Fruit fly (Drosophila melanogaster) whole organism, embryonic: ENCODE results near the gene CG5160.

ENCODE experiments used
- CG1024 ChIP-seq: fragments of 200-800 bp; sonication (Bioruptor generic); IDR thresholded peaks from 2 replicates; pipeline ENCODE4 v1.3.6; 2022; ENCODE audit warnings: missing biosample characterization, missing genetic modification characterization
- CG12104 ChIP-seq: fragments of 200-800 bp; sonication (Bioruptor generic); optimal IDR thresholded peaks from 3 replicates; lab custom pipeline; 2016; ENCODE audit warnings: missing biosample characterization, missing genetic modification characterization
- CG12155 ChIP-seq: fragments of 200-800 bp; sonication (Bioruptor generic); optimal IDR thresholded peaks from 3 replicates; lab custom pipeline; 2016; ENCODE audit warnings: missing biosample characterization, missing genetic modification characterization
- CG13287 ChIP-seq: fragments of 200-800 bp; sonication (Bioruptor generic); IDR thresholded peaks from 2 replicates; pipeline ENCODE4 v1.3.6; 2022; ENCODE audit warnings: missing biosample characterization, missing genetic modification characterization; ENCODE audit not compliant: partially characterized antibody
- CG14014 ChIP-seq: fragments of 200-800 bp; sonication (Bioruptor generic); IDR thresholded peaks from 2 replicates; pipeline ENCODE4 v1.3.6; 2022; ENCODE audit warnings: missing biosample characterization, missing genetic modification characterization
- CG15479 ChIP-seq: fragments of 200-800 bp; sonication (Bioruptor generic); optimal IDR thresholded peaks from 3 replicates; lab custom pipeline; 2019; ENCODE audit warnings: missing biosample characterization, mild to moderate bottlenecking, missing genetic modification characterization, moderate library complexity
- CG15601 ChIP-seq: fragments of 200-800 bp; sonication (Bioruptor generic); optimal IDR thresholded peaks from 3 replicates; lab custom pipeline; 2019; ENCODE audit warnings: missing biosample characterization, mild to moderate bottlenecking, missing genetic modification characterization, moderate library complexity
- CG17328 ChIP-seq: fragments of 200-800 bp; sonication (Bioruptor generic); IDR thresholded peaks from 2 replicates; pipeline ENCODE4 v1.3.6; 2022; ENCODE audit warnings: missing biosample characterization, missing genetic modification characterization
- CG17829 ChIP-seq: fragments of 200-800 bp; optimal IDR thresholded peaks from 2 replicates; lab custom pipeline; 2019; ENCODE audit warnings: missing biosample characterization, mild to moderate bottlenecking, missing genetic modification characterization, moderate library complexity
- CG18599 ChIP-seq: fragments of 200-800 bp; sonication (Bioruptor generic); optimal IDR thresholded peaks from 3 replicates; lab custom pipeline; 2017; ENCODE audit warnings: missing biosample characterization, missing genetic modification characterization, mild to moderate bottlenecking, moderate library complexity, missing genetic modification reagents
- CG2678 ChIP-seq: fragments of 200-800 bp; sonication (Bioruptor generic); optimal IDR thresholded peaks from 3 replicates; lab custom pipeline; 2019; ENCODE audit warnings: missing biosample characterization, mild to moderate bottlenecking, missing genetic modification characterization, moderate library complexity
- CG42726 ChIP-seq: fragments of 200-800 bp; sonication (Bioruptor generic); IDR thresholded peaks from 2 replicates; pipeline ENCODE4 v1.3.6; 2022; ENCODE audit warnings: missing biosample characterization, missing genetic modification characterization; ENCODE audit not compliant: partially characterized antibody
- CG4820 ChIP-seq: fragments of 200-800 bp; sonication (Bioruptor generic); optimal IDR thresholded peaks from 3 replicates; lab custom pipeline; 2016; ENCODE audit warnings: missing biosample characterization, missing genetic modification characterization
- CG6683 ChIP-seq: fragments of 200-800 bp; sonication (Bioruptor generic); optimal IDR thresholded peaks from 2 replicates; lab custom pipeline; 2017; ENCODE audit warnings: missing biosample characterization, mild to moderate bottlenecking, missing genetic modification characterization, missing genetic modification reagents
- CG7839 ChIP-seq: fragments of 200-800 bp; sonication (Bioruptor generic); optimal IDR thresholded peaks from 3 replicates; lab custom pipeline; 2018; ENCODE audit warnings: missing biosample characterization, mild to moderate bottlenecking, missing genetic modification characterization, moderate library complexity
- CG9215 ChIP-seq: fragments of 200-800 bp; sonication (Bioruptor generic); IDR thresholded peaks from 2 replicates; pipeline ENCODE4 v1.3.6; 2022; ENCODE audit warnings: missing biosample characterization, missing genetic modification characterization
- CG9932 ChIP-seq: fragments of 200-800 bp; sonication (Bioruptor generic); IDR thresholded peaks from 2 replicates; pipeline ENCODE4 v1.3.6; 2022; ENCODE audit warnings: missing biosample characterization, missing genetic modification characterization
- D ChIP-seq, 2 experiments: fragments of 200-800 bp in 1 of 2; fragments of >200 bp in 1 of 2; sonication (Bioruptor generic) in 1 of 2; optimal IDR thresholded peaks; 2 replicates in 1 of 2; 3 replicates in 1 of 2; lab custom pipeline; 2017; ENCODE audit warnings: mild to moderate bottlenecking in 1 of 2, missing biosample characterization in 1 of 2, missing genetic modification characterization in 1 of 2, missing genetic modification reagents in 1 of 2
- Dad ChIP-seq: fragments of 200-800 bp; sonication (Bioruptor generic); optimal IDR thresholded peaks from 3 replicates; lab custom pipeline; 2016; ENCODE audit warnings: missing biosample characterization, missing genetic modification characterization
- Dip3 ChIP-seq: fragments of 200-800 bp; sonication (Bioruptor generic); optimal IDR thresholded peaks from 3 replicates; lab custom pipeline; 2016; ENCODE audit warnings: missing biosample characterization, missing genetic modification characterization
- Fer3 ChIP-seq: fragments of 200-800 bp; sonication (Bioruptor generic); optimal IDR thresholded peaks from 2 replicates; lab custom pipeline; 2018; ENCODE audit warnings: missing biosample characterization, mild to moderate bottlenecking, missing genetic modification characterization, moderate library complexity
- Hr78 ChIP-seq, 2 experiments: fragments of 200-800 bp in 1 of 2; fragments of >200 bp in 1 of 2; sonication (Bioruptor generic) in 1 of 2; optimal IDR thresholded peaks; 2 replicates each; lab custom pipeline; 2017 to 2019; ENCODE audit warnings: missing biosample characterization in 2 of 2, missing genetic modification characterization in 2 of 2, mild to moderate bottlenecking in 1 of 2, moderate library complexity in 1 of 2
- Lhr ChIP-seq: fragments of 200-800 bp; sonication (Bioruptor generic); optimal IDR thresholded peaks from 3 replicates; lab custom pipeline; 2017; ENCODE audit warnings: mild to moderate bottlenecking, missing biosample characterization, missing genetic modification reagents, missing genetic modification characterization
- NFAT ChIP-seq: fragments of 200-800 bp; sonication (Bioruptor generic); IDR thresholded peaks from 2 replicates; pipeline ENCODE4 v1.3.6; 2022; ENCODE audit warnings: missing biosample characterization, missing genetic modification characterization
- Nf-YB ChIP-seq: fragments of 200-800 bp; sonication (Bioruptor generic); optimal IDR thresholded peaks from 3 replicates; lab custom pipeline; 2019; ENCODE audit warnings: missing biosample characterization, mild to moderate bottlenecking, missing genetic modification characterization, moderate library complexity
- Poxn ChIP-seq: fragments of 200-800 bp; sonication (Bioruptor generic); IDR thresholded peaks from 2 replicates; pipeline ENCODE4 v1.3.6; 2022; ENCODE audit warnings: missing biosample characterization, missing genetic modification characterization
- Six4 ChIP-seq: fragments of 200-800 bp; sonication (Bioruptor generic); optimal IDR thresholded peaks from 2 replicates; lab custom pipeline; 2016; ENCODE audit warnings: missing biosample characterization, missing genetic modification characterization
- Sry-δ ChIP-seq: fragments of 200-800 bp; sonication (Bioruptor generic); optimal IDR thresholded peaks from 2 replicates; lab custom pipeline; 2016; ENCODE audit warnings: missing biosample characterization, missing genetic modification characterization
- Ssrp ChIP-seq: fragments of 200-800 bp; sonication (Bioruptor generic); optimal IDR thresholded peaks from 2 replicates; lab custom pipeline; 2018; ENCODE audit warnings: missing biosample characterization, mild to moderate bottlenecking, missing genetic modification characterization, moderate library complexity
- ato ChIP-seq: fragments of 200-800 bp; sonication (Bioruptor generic); IDR thresholded peaks from 2 replicates; pipeline ENCODE4 v1.3.6; 2022; ENCODE audit warnings: missing biosample characterization, missing genetic modification characterization; ENCODE audit not compliant: partially characterized antibody
- crol ChIP-seq: fragments of 200-800 bp; sonication (Bioruptor generic); IDR thresholded peaks from 2 replicates; pipeline ENCODE4 v1.3.6; 2022; ENCODE audit warnings: missing biosample characterization, missing genetic modification characterization
- fd102C ChIP-seq: fragments of 200-800 bp; sonication (Bioruptor generic); optimal IDR thresholded peaks from 2 replicates; lab custom pipeline; 2018; ENCODE audit warnings: missing biosample characterization, mild to moderate bottlenecking, missing genetic modification characterization, moderate library complexity
- gem ChIP-seq: fragments of 200-800 bp; sonication (Bioruptor generic); optimal IDR thresholded peaks from 2 replicates; lab custom pipeline; 2019; ENCODE audit warnings: missing biosample characterization, mild to moderate bottlenecking, missing genetic modification characterization, moderate library complexity
- grau ChIP-seq: fragments of 200-800 bp; optimal IDR thresholded peaks from 3 replicates; lab custom pipeline; 2019; ENCODE audit warnings: missing biosample characterization, mild to moderate bottlenecking, missing genetic modification characterization, moderate library complexity
- ham ChIP-seq: fragments of 200-800 bp; sonication (Bioruptor generic); IDR thresholded peaks from 2 replicates; pipeline ENCODE4 v1.3.6; 2022; ENCODE audit warnings: missing biosample characterization, missing genetic modification characterization
- hkb ChIP-seq, 2 experiments: fragments of 200-800 bp in 1 of 2; fragments of >200 bp in 1 of 2; sonication (Bioruptor generic) in 1 of 2; IDR thresholded peaks in 1 of 2; optimal IDR thresholded peaks in 1 of 2; 2 replicates each; pipeline versions ENCODE4 v1.3.6 to Lab custom; 2017 to 2022; ENCODE audit warnings: missing biosample characterization in 1 of 2, missing genetic modification characterization in 1 of 2
- lab ChIP-seq: fragments of 200-800 bp; sonication (Bioruptor generic); optimal IDR thresholded peaks from 3 replicates; lab custom pipeline; 2017; ENCODE audit warnings: missing biosample characterization, missing genetic modification characterization, mild to moderate bottlenecking, moderate library complexity, missing genetic modification reagents
- lmd ChIP-seq: fragments of 200-800 bp; sonication (Bioruptor generic); IDR thresholded peaks from 2 replicates; pipeline ENCODE4 v1.3.6; 2022; ENCODE audit warnings: missing biosample characterization, missing genetic modification characterization
- pb ChIP-seq: fragments of 200-800 bp; sonication (Bioruptor generic); optimal IDR thresholded peaks from 3 replicates; lab custom pipeline; 2016; ENCODE audit warnings: missing biosample characterization, missing genetic modification characterization
- pros ChIP-seq: fragments of 200-800 bp; sonication (Bioruptor generic); optimal IDR thresholded peaks from 3 replicates; lab custom pipeline; 2019; ENCODE audit warnings: missing biosample characterization, mild to moderate bottlenecking, missing genetic modification characterization, moderate library complexity
- row ChIP-seq: fragments of 200-800 bp; sonication (Bioruptor generic); IDR thresholded peaks from 3 replicates; pipeline ENCODE4 v1.3.6; 2022; ENCODE audit warnings: missing biosample characterization, missing genetic modification characterization
- sens ChIP-seq: fragments of 200-800 bp; sonication (Bioruptor generic); peaks from one replicate; lab custom pipeline; 2016; ENCODE audit warnings: missing biosample characterization, missing genetic modification characterization
- sens-2 ChIP-seq: fragments of 200-800 bp; sonication (Bioruptor generic); IDR thresholded peaks from 2 replicates; pipeline ENCODE4 v1.3.6; 2022; ENCODE audit warnings: missing biosample characterization, missing genetic modification characterization
- slbo ChIP-seq: fragments of 200-800 bp; sonication (Bioruptor generic); IDR thresholded peaks from 2 replicates; pipeline ENCODE4 v1.3.6; 2022; ENCODE audit warnings: missing biosample characterization, missing genetic modification characterization
- twi ChIP-seq: fragments of 200-800 bp; optimal IDR thresholded peaks from 2 replicates; lab custom pipeline; 2019; ENCODE audit warnings: missing biosample characterization, mild to moderate bottlenecking, missing genetic modification characterization, moderate library complexity
- zen ChIP-seq: fragments of 200-800 bp; sonication (Bioruptor generic); optimal IDR thresholded peaks from 3 replicates; lab custom pipeline; 2018; ENCODE audit warnings: missing biosample characterization, mild to moderate bottlenecking, missing genetic modification characterization, moderate library complexity
- zfh1 ChIP-seq: fragments of 200-800 bp; sonication (Bioruptor generic); IDR thresholded peaks from 3 replicates; pipeline ENCODE4 v1.3.6; 2022; ENCODE audit warnings: missing biosample characterization, missing genetic modification characterization

Gene CG5160

dm6 chr2L:7419408-7420304, 21.1 kb upstream of the CG5160 start (continued):
- TF ChIP-seq Poxn (GFP tag; lab: Robert Waterston, UW) (no peak), CG42726 (GFP tag; lab: Robert Waterston, UW) (peak; percentile 18; the same call in 1 of the 2 replicates), CG17328 (0 out of 2 replicates have a peak, but pooled peaks have one; percentile 4), twi (tag; lab: Kevin White, UChicago) (no peak), Nf-YB (GFP tag; lab: Kevin White, UChicago) (peak; percentile 53), pb (no peak), gem (tag; lab: Kevin White, UChicago) (peak; percentile 63), CG18599 (GFP tag; lab: Kevin White, UChicago) (peak; percentile 63), sens-2 (GFP tag; lab: Robert Waterston, UW) (peak; percentile 41; the same call in 1 of the 2 replicates), CG4820 (GFP tag; lab: Kevin White, UChicago) (no peak), zen (tag; lab: Kevin White, UChicago) (no peak), Lhr (no peak), row (GFP tag; lab: Robert Waterston, UW) (peak; percentile 66), NFAT (no peak), CG9932 (GFP tag; lab: Robert Waterston, UW) (peak; percentile 28), CG17829 (tag; lab: Kevin White, UChicago) (no peak), CG13287 (GFP tag; lab: Robert Waterston, UW) (no peak), CG12155 (peak; percentile 93), Sry-δ (GFP tag; lab: Kevin White, UChicago) (no peak), crol (GFP tag; lab: Robert Waterston, UW) (peak; percentile 81), pros (GFP tag; lab: Kevin White, UChicago) (peak; percentile 68), lmd (GFP tag; lab: Robert Waterston, UW) (peak; percentile 11; the same call in 1 of the 2 replicates), slbo (GFP tag; lab: Robert Waterston, UW) (0 out of 2 replicates have a peak, but pooled peaks have one; percentile 35), CG14014 (GFP tag; lab: Robert Waterston, UW) (peak; percentile 40; the same call in 1 of the 2 replicates), CG7839 (tag; lab: Kevin White, UChicago) (peak; percentile 38), Ssrp (tag; lab: Kevin White, UChicago) (peak; percentile 17), Hr78 (GFP tag; optimal IDR thresholded peaks at IDR 0.05; lab: Kevin White, UChicago) (peak in 1 of 2 experiments; percentile 19), Fer3 (tag; lab: Kevin White, UChicago) (peak; percentile 32), CG15601 (tag; lab: Kevin White, UChicago) (no peak), ato (GFP tag; lab: Robert Waterston, UW) (no peak), CG1024 (GFP tag; lab: Robert Waterston, UW) (no peak), CG6683 (no peak), CG12104 (GFP tag; lab: Kevin White, UChicago) (no peak), CG9215 (GFP tag; lab: Robert Waterston, UW) (peak; percentile 32; the same call in 1 of the 2 replicates), CG15479 (GFP tag; lab: Kevin White, UChicago) (peak; percentile 50), Six4 (GFP tag; lab: Kevin White, UChicago) (no peak), Dad (GFP tag; lab: Kevin White, UChicago) (no peak), CG2678 (peak; percentile 56), Dip3 (GFP tag; lab: Kevin White, UChicago) (peak; percentile 7), zfh1 (GFP tag; lab: Robert Waterston, UW) (no peak), lab (GFP tag; lab: Kevin White, UChicago) (peak; percentile 22), sens (GFP tag; lab: Kevin White, UChicago) (peak; percentile 70), hkb (optimal IDR thresholded peaks at IDR 0.05; lab: Kevin White, UChicago) (no peak), hkb (GFP tag; IDR thresholded peaks at IDR 0.05; lab: Robert Waterston, UW) (no peak), fd102C (GFP tag; lab: Kevin White, UChicago) (no peak), grau (tag; lab: Kevin White, UChicago) (peak; percentile 82), ham (no peak), D (optimal IDR thresholded peaks at IDR 0.05; lab: Kevin White, UChicago) (no peak), D (GFP tag; optimal IDR thresholded peaks at IDR 0.05; lab: Kevin White, UChicago) (no peak)
